Fruit fly (Drosophila melanogaster) whole organism, prepupa: ENCODE data around the gene CG13097.
A peak's percentile ranks its signal among the peaks of the same experiment; 100 is the strongest.

ENCODE experiments used
- CG10669 ChIP-seq: fragments of 200-800 bp; sonication (Bioruptor generic); optimal IDR thresholded peaks from 3 replicates; lab custom pipeline; 2018; ENCODE audit warnings: missing biosample characterization, mild to moderate bottlenecking, missing genetic modification characterization, moderate library complexity
- CG11294 ChIP-seq: fragments of 200-800 bp; sonication (Bioruptor generic); IDR thresholded peaks from 2 replicates; pipeline ENCODE4 v1.3.6; 2022; ENCODE audit warnings: missing biosample characterization, missing genetic modification characterization
- CG11762 ChIP-seq: fragments of 200-800 bp; sonication (Bioruptor generic); optimal IDR thresholded peaks from 3 replicates; lab custom pipeline; 2016; ENCODE audit warnings: missing biosample characterization, missing genetic modification characterization; ENCODE audit not compliant: insufficient read depth
- CG15336 ChIP-seq: fragments of 200-800 bp; sonication (Bioruptor generic); IDR thresholded peaks from 2 replicates; pipeline ENCODE4 v1.3.6; 2022; ENCODE audit warnings: missing biosample characterization, missing genetic modification characterization
- CG3032 ChIP-seq: fragments of 200-800 bp; optimal IDR thresholded peaks from 2 replicates; lab custom pipeline; 2019; ENCODE audit warnings: missing biosample characterization, mild to moderate bottlenecking, missing genetic modification characterization, moderate library complexity
- CG34406 ChIP-seq: fragments of 200-800 bp; sonication (Bioruptor generic); optimal IDR thresholded peaks from 3 replicates; lab custom pipeline; 2016; ENCODE audit warnings: missing biosample characterization, missing genetic modification characterization
- CG4318 ChIP-seq: fragments of 200-800 bp; sonication (Bioruptor generic); optimal IDR thresholded peaks from 3 replicates; lab custom pipeline; 2017; ENCODE audit warnings: missing biosample characterization, mild to moderate bottlenecking, missing genetic modification characterization
- CG6163 ChIP-seq: fragments of 200-800 bp; sonication (Bioruptor generic); IDR thresholded peaks from 3 replicates; pipeline ENCODE4 v1.3.6; 2022; ENCODE audit warnings: missing biosample characterization, missing genetic modification characterization
- CG6276 ChIP-seq: fragments of 200-800 bp; sonication (Bioruptor generic); optimal IDR thresholded peaks from 2 replicates; lab custom pipeline; 2017; ENCODE audit warnings: missing biosample characterization, mild to moderate bottlenecking, missing genetic modification characterization
- CG6854 ChIP-seq: fragments of 200-800 bp; sonication (Bioruptor generic); optimal IDR thresholded peaks from 2 replicates; lab custom pipeline; 2017; ENCODE audit warnings: missing biosample characterization, mild to moderate bottlenecking, missing genetic modification characterization
- CG8119 ChIP-seq: fragments of 200-800 bp; sonication (Bioruptor generic); IDR thresholded peaks from 3 replicates; pipeline ENCODE4 v1.3.6; 2022; ENCODE audit warnings: missing biosample characterization, missing genetic modification characterization
- CG8319 ChIP-seq: fragments of 200-800 bp; sonication (Bioruptor generic); optimal IDR thresholded peaks from 3 replicates; lab custom pipeline; 2016; ENCODE audit warnings: missing biosample characterization, missing genetic modification characterization
- CG8632 ChIP-seq: fragments of 200-800 bp; sonication (Bioruptor generic); optimal IDR thresholded peaks from 3 replicates; lab custom pipeline; 2016; ENCODE audit warnings: missing biosample characterization, missing genetic modification characterization
- CG9139 ChIP-seq: fragments of 200-800 bp; sonication (Bioruptor generic); optimal IDR thresholded peaks from 3 replicates; lab custom pipeline; 2017; ENCODE audit warnings: missing biosample characterization, mild to moderate bottlenecking, missing genetic modification characterization
- Eip75B ChIP-seq: fragments of 200-800 bp; sonication (Bioruptor generic); optimal IDR thresholded peaks from 3 replicates; lab custom pipeline; 2016; ENCODE audit warnings: missing biosample characterization, missing genetic modification characterization
- Eip78C ChIP-seq: fragments of 200-800 bp; sonication (Bioruptor generic); peaks from one replicate; lab custom pipeline; 2016; ENCODE audit warnings: missing biosample characterization, missing genetic modification characterization
- Ets21C ChIP-seq: fragments of 200-800 bp; sonication (Bioruptor generic); optimal IDR thresholded peaks from 3 replicates; lab custom pipeline; 2016; ENCODE audit warnings: missing biosample characterization, missing genetic modification characterization
- Ets96B ChIP-seq: fragments of 200-800 bp; optimal IDR thresholded peaks from 2 replicates; lab custom pipeline; 2019; ENCODE audit warnings: missing biosample characterization, mild to moderate bottlenecking, missing genetic modification characterization, moderate library complexity
- Gug ChIP-seq: fragments of 200-800 bp; sonication (Bioruptor generic); IDR thresholded peaks from 2 replicates; pipeline ENCODE4 v1.3.6; 2022; ENCODE audit warnings: missing biosample characterization, missing genetic modification characterization
- Hr38 ChIP-seq: sonication (Bioruptor generic); optimal IDR thresholded peaks from 2 replicates; lab custom pipeline; 2016; ENCODE audit warnings: missing biosample characterization, missing genetic modification characterization
- Met ChIP-seq: fragments of 200-800 bp; sonication (Bioruptor generic); optimal IDR thresholded peaks from 3 replicates; lab custom pipeline; 2016; ENCODE audit warnings: missing biosample characterization, missing genetic modification characterization
- Sox102F ChIP-seq: fragments of 200-800 bp; sonication (Bioruptor generic); optimal IDR thresholded peaks from 2 replicates; lab custom pipeline; 2016; ENCODE audit warnings: missing biosample characterization, mild to moderate bottlenecking, missing genetic modification characterization
- Sox15 ChIP-seq: fragments of 200-800 bp; sonication (Bioruptor generic); optimal IDR thresholded peaks from 3 replicates; lab custom pipeline; 2016; ENCODE audit warnings: missing biosample characterization, missing genetic modification characterization
- achi ChIP-seq: fragments of 200-800 bp; sonication (Bioruptor generic); optimal IDR thresholded peaks from 3 replicates; lab custom pipeline; 2016; ENCODE audit warnings: missing biosample characterization, missing genetic modification characterization
- cyc ChIP-seq: fragments of 200-800 bp; sonication (Bioruptor generic); optimal IDR thresholded peaks from 3 replicates; lab custom pipeline; 2016; ENCODE audit warnings: missing biosample characterization, missing genetic modification characterization
- dac ChIP-seq: fragments of 200-800 bp; sonication (Bioruptor generic); optimal IDR thresholded peaks from 2 replicates; lab custom pipeline; 2017; ENCODE audit warnings: missing biosample characterization, mild to moderate bottlenecking, missing genetic modification characterization
- dsx ChIP-seq: fragments of 200-800 bp; optimal IDR thresholded peaks from 3 replicates; lab custom pipeline; 2019; ENCODE audit warnings: missing biosample characterization, mild to moderate bottlenecking, missing genetic modification characterization, moderate library complexity; ENCODE audit not compliant: poor library complexity, severe bottlenecking
- eg ChIP-seq: fragments of 200-800 bp; sonication (Bioruptor generic); IDR thresholded peaks from 3 replicates; pipeline ENCODE4 v1.3.6; 2022; ENCODE audit warnings: missing biosample characterization, missing genetic modification characterization
- esn ChIP-seq: fragments of 200-800 bp; sonication (Bioruptor generic); optimal IDR thresholded peaks from 2 replicates; lab custom pipeline; 2016; ENCODE audit warnings: missing biosample characterization, mild to moderate bottlenecking, missing genetic modification characterization, moderate library complexity
- fd59A ChIP-seq: fragments of 200-800 bp; sonication (Bioruptor generic); optimal IDR thresholded peaks from 2 replicates; lab custom pipeline; 2017; ENCODE audit warnings: missing biosample characterization, mild to moderate bottlenecking, missing genetic modification characterization, missing genetic modification reagents
- fd85E ChIP-seq: fragments of 200-800 bp; sonication (Bioruptor generic); optimal IDR thresholded peaks from 3 replicates; lab custom pipeline; 2016; ENCODE audit warnings: missing biosample characterization, missing genetic modification characterization
- fkh ChIP-seq: fragments of 200-800 bp; sonication (Bioruptor generic); optimal IDR thresholded peaks from 3 replicates; lab custom pipeline; 2017; ENCODE audit warnings: missing biosample characterization, mild to moderate bottlenecking, missing genetic modification characterization, moderate library complexity
- lz ChIP-seq: fragments of 200-800 bp; sonication (Bioruptor generic); optimal IDR thresholded peaks from 3 replicates; lab custom pipeline; 2016; ENCODE audit warnings: missing biosample characterization, missing genetic modification characterization
- net ChIP-seq: fragments of 200-800 bp; sonication (Bioruptor generic); optimal IDR thresholded peaks from 3 replicates; lab custom pipeline; 2016; ENCODE audit warnings: missing biosample characterization, missing genetic modification characterization
- pdm3 ChIP-seq: fragments of 200-800 bp; sonication (Bioruptor generic); optimal IDR thresholded peaks from 3 replicates; lab custom pipeline; 2016; ENCODE audit warnings: missing biosample characterization, missing genetic modification characterization
- salr ChIP-seq, 2 experiments: fragments of 200-800 bp; sonication (Bioruptor generic); optimal IDR thresholded peaks; 3 replicates each; lab custom pipeline; 2016 to 2018; ENCODE audit warnings: missing biosample characterization in 2 of 2, missing genetic modification characterization in 2 of 2, mild to moderate bottlenecking in 1 of 2
- spab ChIP-seq: fragments of 200-800 bp; sonication (Bioruptor generic); optimal IDR thresholded peaks from 2 replicates; lab custom pipeline; 2017; ENCODE audit warnings: missing biosample characterization, mild to moderate bottlenecking, missing genetic modification characterization, missing genetic modification reagents
- ss ChIP-seq, 2 experiments: fragments of 200-800 bp; sonication (Bioruptor generic); optimal IDR thresholded peaks; 2 replicates in 1 of 2; 3 replicates in 1 of 2; lab custom pipeline; 2017 to 2018; ENCODE audit warnings: mild to moderate bottlenecking in 2 of 2, missing biosample characterization in 2 of 2, missing genetic modification characterization in 2 of 2, moderate library complexity in 1 of 2
- svp ChIP-seq: fragments of 200-800 bp; sonication (Bioruptor generic); peaks from one replicate; lab custom pipeline; 2016; ENCODE audit warnings: missing biosample characterization, missing genetic modification characterization
- topi ChIP-seq: fragments of 200-800 bp; sonication (Bioruptor generic); optimal IDR thresholded peaks from 3 replicates; lab custom pipeline; 2016; ENCODE audit warnings: missing biosample characterization, missing genetic modification characterization
- vri ChIP-seq: fragments of 200-800 bp; sonication (Bioruptor generic); optimal IDR thresholded peaks from 3 replicates; lab custom pipeline; 2016; ENCODE audit warnings: missing biosample characterization, mild to moderate bottlenecking, missing genetic modification characterization

The CG13097 gene

DNA sequence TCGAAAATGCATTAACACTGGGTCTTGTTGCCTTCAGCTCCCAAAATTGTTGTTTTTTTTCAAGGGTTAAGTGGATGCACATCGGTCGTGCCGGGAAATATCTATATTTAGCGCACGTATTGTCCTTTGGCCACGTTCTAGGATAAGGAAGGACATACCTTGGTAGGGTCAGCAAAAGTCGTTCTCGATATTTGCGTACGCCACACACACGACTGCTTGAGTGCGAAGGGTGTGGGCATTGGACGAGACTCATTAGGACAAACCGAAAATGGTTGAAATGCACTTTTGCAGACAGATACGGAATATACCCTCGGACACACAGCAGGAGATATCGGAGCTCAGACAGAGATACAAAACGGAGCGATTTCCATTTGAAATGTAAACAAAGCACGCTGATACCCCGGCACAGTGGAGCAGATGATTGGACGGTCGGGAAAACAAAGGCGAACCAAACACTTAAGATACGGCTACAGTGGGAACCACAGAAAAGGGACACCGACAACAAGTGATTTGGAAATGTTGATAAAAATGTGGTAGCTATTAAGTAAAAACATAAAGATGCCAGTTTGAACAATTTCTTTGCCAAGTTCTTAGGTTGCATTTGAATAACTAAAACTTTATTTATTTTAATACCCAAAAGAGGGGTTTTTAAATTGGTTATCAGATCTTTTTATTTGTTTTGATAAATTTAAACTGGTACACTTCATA, 30.9 kb upstream of the CG13097 start (continued):
- TF ChIP-seq Sox102F (GFP tag; lab: Kevin White, UChicago) (no peak), salr (GFP tag; optimal IDR thresholded peaks at IDR 0.05; lab: Kevin White, UChicago) (no peak), Ets96B (tag; lab: Kevin White, UChicago) (no peak)

DNA sequence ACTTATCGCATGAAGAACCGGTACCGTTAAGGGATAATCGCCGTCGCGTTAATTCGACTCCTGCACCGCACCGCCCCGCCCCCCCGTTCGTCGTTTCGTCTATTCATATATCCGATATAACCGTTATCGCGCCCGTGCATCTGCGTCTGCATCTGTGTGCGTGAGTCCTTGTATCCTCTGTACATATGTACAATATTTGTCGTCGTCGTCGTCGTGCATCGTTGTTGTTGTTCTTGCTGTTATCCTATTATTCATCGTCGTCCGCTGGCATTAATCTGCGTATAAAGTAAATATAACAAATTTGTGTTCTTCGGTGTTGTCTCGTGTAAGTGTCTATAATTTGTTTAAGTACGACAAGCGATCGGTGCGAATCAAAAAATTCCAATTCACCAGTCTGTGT, 30.0 kb upstream of the CG13097 start:
- TF ChIP-seq Eip78C (GFP tag; lab: Kevin White, UChicago) (no peak), Sox15 (GFP tag; lab: Kevin White, UChicago) (no peak), CG11294 (no peak), achi (no peak), CG34406 (no peak), fkh (no peak), fd85E (GFP tag; lab: Kevin White, UChicago) (no peak), net (GFP tag; lab: Kevin White, UChicago) (no peak), vri (GFP tag; lab: Kevin White, UChicago) (no peak), dsx (GFP tag; lab: Kevin White, UChicago) (no peak), CG3032 (no peak), CG8632 (no peak), lz (GFP tag; lab: Kevin White, UChicago) (no peak), CG10669 (GFP tag; lab: Kevin White, UChicago) (no peak), Ets96B (tag; lab: Kevin White, UChicago) (no peak), eg (no peak), CG8319 (GFP tag; lab: Kevin White, UChicago) (no peak), Met (GFP tag; lab: Kevin White, UChicago) (no peak), esn (no peak), salr (GFP tag; optimal IDR thresholded peaks at IDR 0.05; lab: Kevin White, UChicago) (no peak)

DNA sequence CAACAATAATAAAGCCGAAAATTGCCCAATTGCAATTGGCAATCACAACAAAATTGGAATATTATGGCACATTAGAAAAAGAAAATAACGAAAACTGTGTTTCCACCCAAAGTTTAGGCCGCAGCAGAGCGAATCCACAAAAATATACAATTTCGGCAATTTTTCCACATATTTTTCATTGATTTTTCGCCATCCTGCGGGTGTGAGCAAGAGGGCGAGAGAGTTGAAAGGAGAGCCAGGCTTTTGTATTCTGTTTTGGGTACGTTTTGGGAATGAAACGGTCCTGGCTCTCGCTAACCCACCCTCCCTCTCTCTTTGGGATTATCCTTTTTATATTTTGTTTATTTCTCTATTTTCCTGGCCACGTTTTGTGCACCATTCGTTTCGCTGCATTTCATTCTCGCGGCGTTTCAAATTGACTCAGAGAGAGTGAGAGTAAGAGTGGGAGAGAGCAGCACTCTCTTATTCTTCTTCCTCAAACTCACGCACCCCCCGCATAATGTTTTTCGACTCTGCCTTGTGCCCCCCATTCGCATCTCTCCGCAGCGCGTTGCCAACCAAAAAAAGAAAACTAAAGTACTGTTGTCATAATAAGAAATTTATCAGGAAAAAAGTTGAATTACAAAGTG, 29.2 kb upstream of the CG13097 start:
- peak; percentile 40 for TF ChIP-seq Eip78C (GFP tag; lab: Kevin White, UChicago)
- peak; percentile 6 for TF ChIP-seq CG6276 (GFP tag; lab: Kevin White, UChicago)
- peak; percentile 70; the same call in 2 of the 3 replicates for TF ChIP-seq CG6163 (GFP tag; lab: Robert Waterston, UW)
- no peak for TF ChIP-seq fd59A (GFP tag; lab: Kevin White, UChicago)
- no peak for TF ChIP-seq Gug (GFP tag; lab: Robert Waterston, UW)
- TF ChIP-seq dac (GFP tag; lab: Kevin White, UChicago) = no peak
- no peak for TF ChIP-seq CG11762
- TF ChIP-seq cyc (GFP tag; lab: Kevin White, UChicago) = no peak
- TF ChIP-seq salr (GFP tag; optimal IDR thresholded peaks at IDR 0.05; lab: Kevin White, UChicago) = no peak
- TF ChIP-seq fkh = no peak
- TF ChIP-seq esn = no peak
- no peak for TF ChIP-seq Eip75B (GFP tag; lab: Kevin White, UChicago)
- peak in 1 of 2 experiments; percentile 12 for TF ChIP-seq ss (GFP tag; optimal IDR thresholded peaks at IDR 0.05; lab: Kevin White, UChicago)
- TF ChIP-seq pdm3 (GFP tag; lab: Kevin White, UChicago) = no peak
- no peak for TF ChIP-seq CG10669 (GFP tag; lab: Kevin White, UChicago)
- no peak for TF ChIP-seq fd85E (GFP tag; lab: Kevin White, UChicago)
- no peak for TF ChIP-seq CG11294
- TF ChIP-seq CG4318 = no peak
- no peak for TF ChIP-seq Hr38
- peak; percentile 47 for TF ChIP-seq svp
- peak; percentile 25 for TF ChIP-seq Sox102F (GFP tag; lab: Kevin White, UChicago)
- peak; percentile 44; the same call in 1 of the 2 replicates for TF ChIP-seq CG15336 (GFP tag; lab: Robert Waterston, UW)
- no peak for TF ChIP-seq Ets21C (GFP tag; lab: Kevin White, UChicago)
- no peak for TF ChIP-seq topi (GFP tag; lab: Kevin White, UChicago)
- TF ChIP-seq CG8119 (GFP tag; lab: Robert Waterston, UW) = peak; percentile 25; the same call in 1 of the 3 replicates
- TF ChIP-seq CG3032 = no peak
- peak; percentile 4 for TF ChIP-seq CG6854 (GFP tag; lab: Kevin White, UChicago)
- no peak for TF ChIP-seq spab (GFP tag; lab: Kevin White, UChicago)
- TF ChIP-seq CG9139 (GFP tag; lab: Kevin White, UChicago) = no peak
